Fruit fly (Drosophila melanogaster) whole organism, embryonic: ENCODE data around the gene Cyt-c-d.

Source experiments
- ATbp ChIP-seq: fragments of 200-800 bp; sonication (Bioruptor generic); optimal IDR thresholded peaks from 2 replicates; lab custom pipeline; 2017; ENCODE audit warnings: missing biosample characterization, mild to moderate bottlenecking, missing genetic modification characterization, missing genetic modification reagents
- Antp ChIP-seq: fragments of 200-800 bp; sonication (Bioruptor generic); optimal IDR thresholded peaks from 3 replicates; lab custom pipeline; 2016; ENCODE audit warnings: missing biosample characterization, missing genetic modification characterization
- Asciz ChIP-seq: fragments of 200-800 bp; sonication (Bioruptor generic); optimal IDR thresholded peaks from 2 replicates; lab custom pipeline; 2017; ENCODE audit warnings: missing biosample characterization, mild to moderate bottlenecking, missing genetic modification characterization, missing genetic modification reagents
- CG10979 ChIP-seq: fragments of 200-800 bp; sonication (Bioruptor generic); optimal IDR thresholded peaks from 2 replicates; lab custom pipeline; 2018; ENCODE audit warnings: missing biosample characterization, mild to moderate bottlenecking, missing genetic modification characterization, moderate library complexity
- CG11504 ChIP-seq: fragments of 200-800 bp; sonication (Bioruptor generic); optimal IDR thresholded peaks from 3 replicates; lab custom pipeline; 2019; ENCODE audit warnings: missing biosample characterization, mild to moderate bottlenecking, missing genetic modification characterization, moderate library complexity
- CG12071 ChIP-seq: fragments of 200-800 bp; sonication (Bioruptor generic); optimal IDR thresholded peaks from 3 replicates; lab custom pipeline; 2018; ENCODE audit warnings: missing biosample characterization, mild to moderate bottlenecking, missing genetic modification characterization
- CG12104 ChIP-seq: fragments of 200-800 bp; sonication (Bioruptor generic); optimal IDR thresholded peaks from 3 replicates; lab custom pipeline; 2016; ENCODE audit warnings: missing biosample characterization, missing genetic modification characterization
- CG1233 ChIP-seq: fragments of 200-800 bp; sonication (Bioruptor generic); optimal IDR thresholded peaks from 4 replicates; lab custom pipeline; 2018; ENCODE audit warnings: missing biosample characterization, mild to moderate bottlenecking, missing genetic modification characterization
- CG12659 ChIP-seq: fragments of 200-800 bp; sonication (Bioruptor generic); optimal IDR thresholded peaks from 3 replicates; lab custom pipeline; 2017; ENCODE audit warnings: mild to moderate bottlenecking, missing biosample characterization, missing genetic modification reagents, missing genetic modification characterization
- CG14710 ChIP-seq: fragments of 200-800 bp; sonication (Bioruptor generic); optimal IDR thresholded peaks from 3 replicates; lab custom pipeline; 2019; ENCODE audit warnings: missing biosample characterization, mild to moderate bottlenecking, missing genetic modification characterization, moderate library complexity
- CG14860 ChIP-seq: fragments of 200-800 bp; sonication (Bioruptor generic); IDR thresholded peaks from 3 replicates; pipeline ENCODE4 v1.3.6; 2022; ENCODE audit warnings: missing biosample characterization, missing genetic modification characterization; ENCODE audit not compliant: partially characterized antibody
- CG17361 ChIP-seq: fragments of 200-800 bp; sonication (Bioruptor generic); IDR thresholded peaks from 3 replicates; pipeline ENCODE4 v1.3.6; 2022; ENCODE audit warnings: missing biosample characterization, missing genetic modification characterization
- CG2199 ChIP-seq: fragments of 200-800 bp; sonication (Bioruptor generic); IDR thresholded peaks from 3 replicates; pipeline ENCODE4 v1.3.6; 2022; ENCODE audit warnings: missing biosample characterization, missing genetic modification characterization
- CG31224 ChIP-seq: fragments of 200-800 bp; sonication (Bioruptor generic); IDR thresholded peaks from 2 replicates; pipeline ENCODE4 v1.3.6; 2022; ENCODE audit warnings: missing biosample characterization, missing genetic modification characterization
- CG3407 ChIP-seq: fragments of 200-800 bp; sonication (Bioruptor generic); optimal IDR thresholded peaks from 2 replicates; lab custom pipeline; 2018; ENCODE audit warnings: missing biosample characterization, mild to moderate bottlenecking, missing genetic modification characterization
- CG3847 ChIP-seq: fragments of 200-800 bp; sonication (Bioruptor generic); IDR thresholded peaks from 2 replicates; pipeline ENCODE4 v1.3.6; 2022; ENCODE audit warnings: missing biosample characterization, missing genetic modification characterization
- CG4328 ChIP-seq: fragments of 200-800 bp; sonication (Bioruptor generic); optimal IDR thresholded peaks from 3 replicates; lab custom pipeline; 2017; ENCODE audit warnings: missing biosample characterization, missing genetic modification reagents, missing genetic modification characterization
- CG8089 ChIP-seq: fragments of 200-800 bp; sonication (Bioruptor generic); optimal IDR thresholded peaks from 3 replicates; lab custom pipeline; 2016; ENCODE audit warnings: missing biosample characterization, missing genetic modification characterization
- CG8388 ChIP-seq: fragments of 200-800 bp; sonication (Bioruptor generic); optimal IDR thresholded peaks from 2 replicates; lab custom pipeline; 2019; ENCODE audit warnings: missing biosample characterization, mild to moderate bottlenecking, missing genetic modification characterization, moderate library complexity
- Camta ChIP-seq: fragments of 200-800 bp; sonication (Bioruptor generic); optimal IDR thresholded peaks from 2 replicates; lab custom pipeline; 2016; ENCODE audit warnings: missing biosample characterization, missing genetic modification characterization
- Dip2 ChIP-seq: fragments of 200-800 bp; sonication (Bioruptor generic); IDR thresholded peaks from 2 replicates; pipeline ENCODE4 v1.3.6; 2022; ENCODE audit warnings: missing biosample characterization, missing genetic modification characterization
- Dref ChIP-seq: fragments of 200-800 bp; sonication (Bioruptor generic); IDR thresholded peaks from 2 replicates; pipeline ENCODE4 v1.3.6; 2022; ENCODE audit warnings: missing biosample characterization, missing genetic modification characterization
- E2f1 ChIP-seq: fragments of 200-800 bp; sonication (Bioruptor generic); IDR thresholded peaks from 2 replicates; pipeline ENCODE4 v1.3.6; 2022; ENCODE audit warnings: missing biosample characterization, missing genetic modification characterization
- Hr39 ChIP-seq: fragments of >200 bp; optimal IDR thresholded peaks from 2 replicates; lab custom pipeline; 2017
- Hsf ChIP-seq: fragments of 200-800 bp; sonication (Bioruptor generic); optimal IDR thresholded peaks from 3 replicates; lab custom pipeline; 2016; ENCODE audit warnings: missing biosample characterization, missing genetic modification characterization
- NFAT ChIP-seq: fragments of 200-800 bp; sonication (Bioruptor generic); IDR thresholded peaks from 2 replicates; pipeline ENCODE4 v1.3.6; 2022; ENCODE audit warnings: missing biosample characterization, missing genetic modification characterization
- NK7.1 ChIP-seq: fragments of 200-800 bp; sonication (Bioruptor generic); optimal IDR thresholded peaks from 3 replicates; lab custom pipeline; 2016; ENCODE audit warnings: missing biosample characterization, missing genetic modification characterization
- NfI ChIP-seq: fragments of 200-800 bp; sonication (Bioruptor generic); optimal IDR thresholded peaks from 3 replicates; lab custom pipeline; 2018; ENCODE audit warnings: missing biosample characterization, mild to moderate bottlenecking, missing genetic modification characterization, moderate library complexity
- Sin3A ChIP-seq: fragments of >200 bp; optimal IDR thresholded peaks from 2 replicates; lab custom pipeline; 2018
- Sry-δ ChIP-seq: fragments of 200-800 bp; sonication (Bioruptor generic); optimal IDR thresholded peaks from 2 replicates; lab custom pipeline; 2016; ENCODE audit warnings: missing biosample characterization, missing genetic modification characterization
- Trl ChIP-seq, 3 experiments: fragments of >200 bp in 2 of 3; fragments of 200-800 bp in 1 of 3; sonication (Bioruptor generic) in 1 of 3; optimal IDR thresholded peaks; 2 replicates in 1 of 3; 3 replicates in 2 of 3; lab custom pipeline; 2016 to 2017; ENCODE audit warnings: missing biosample characterization in 1 of 3, missing genetic modification characterization in 1 of 3
- ap ChIP-seq: fragments of 200-800 bp; sonication (Bioruptor generic); IDR thresholded peaks from 2 replicates; pipeline ENCODE4 v1.3.6; 2022; ENCODE audit warnings: missing biosample characterization, missing genetic modification characterization
- bowl ChIP-seq: fragments of 200-800 bp; sonication (Bioruptor generic); IDR thresholded peaks from 2 replicates; pipeline ENCODE4 v1.3.6; 2022; ENCODE audit warnings: missing biosample characterization, missing genetic modification characterization
- br ChIP-seq: fragments of >200 bp; optimal IDR thresholded peaks from 2 replicates; lab custom pipeline; 2017
- btn ChIP-seq: fragments of 200-800 bp; sonication (Bioruptor generic); optimal IDR thresholded peaks from 2 replicates; lab custom pipeline; 2016; ENCODE audit warnings: missing biosample characterization, missing genetic modification characterization
- chinmo ChIP-seq: fragments of 200-800 bp; sonication (Bioruptor generic); IDR thresholded peaks from 4 replicates; pipeline ENCODE4 v1.3.6; 2022; ENCODE audit warnings: missing biosample characterization, missing genetic modification characterization; ENCODE audit not compliant: partially characterized antibody
- ci ChIP-seq: fragments of 200-800 bp; sonication (Bioruptor generic); IDR thresholded peaks from 3 replicates; pipeline ENCODE4 v1.3.6; 2022; ENCODE audit warnings: missing biosample characterization, missing genetic modification characterization
- cwo ChIP-seq: fragments of 200-800 bp; sonication (Bioruptor generic); optimal IDR thresholded peaks from 3 replicates; lab custom pipeline; 2017; ENCODE audit warnings: missing biosample characterization, missing genetic modification characterization, mild to moderate bottlenecking, moderate library complexity, missing genetic modification reagents
- gce ChIP-seq: fragments of 200-800 bp; sonication (Bioruptor generic); IDR thresholded peaks from 3 replicates; pipeline ENCODE4 v1.3.6; 2022; ENCODE audit warnings: missing biosample characterization, missing genetic modification characterization
- klu ChIP-seq: fragments of 200-800 bp; sonication (Bioruptor generic); IDR thresholded peaks from 2 replicates; pipeline ENCODE4 v1.3.6; 2022; ENCODE audit warnings: missing biosample characterization, missing genetic modification characterization
- lilli ChIP-seq: fragments of 200-800 bp; sonication (Bioruptor generic); optimal IDR thresholded peaks from 3 replicates; lab custom pipeline; 2016; ENCODE audit warnings: missing biosample characterization, missing genetic modification characterization
- maf-S ChIP-seq: fragments of 200-800 bp; sonication (Bioruptor generic); optimal IDR thresholded peaks from 2 replicates; lab custom pipeline; 2016; ENCODE audit warnings: missing biosample characterization, missing genetic modification characterization
- nau ChIP-seq: fragments of 200-800 bp; sonication (Bioruptor generic); optimal IDR thresholded peaks from 3 replicates; lab custom pipeline; 2017; ENCODE audit warnings: missing biosample characterization, mild to moderate bottlenecking, missing genetic modification characterization, missing genetic modification reagents
- nmo ChIP-seq: fragments of 200-800 bp; sonication (Bioruptor generic); optimal IDR thresholded peaks from 2 replicates; lab custom pipeline; 2018; ENCODE audit warnings: missing biosample characterization, mild to moderate bottlenecking, missing genetic modification characterization, moderate library complexity
- peb ChIP-seq: fragments of 200-800 bp; sonication (Bioruptor generic); IDR thresholded peaks from 2 replicates; pipeline ENCODE4 v1.3.6; 2022; ENCODE audit warnings: missing biosample characterization, missing genetic modification characterization
- schlank ChIP-seq: fragments of 200-800 bp; sonication (Bioruptor generic); optimal IDR thresholded peaks from 2 replicates; lab custom pipeline; 2018; ENCODE audit warnings: missing biosample characterization, mild to moderate bottlenecking, missing genetic modification characterization
- sisA ChIP-seq: fragments of 200-800 bp; sonication (Bioruptor generic); IDR thresholded peaks from 2 replicates; pipeline ENCODE4 v1.3.6; 2022; ENCODE audit warnings: missing biosample characterization, missing genetic modification characterization
- slp2 ChIP-seq: fragments of 200-800 bp; sonication (Bioruptor generic); optimal IDR thresholded peaks from 2 replicates; lab custom pipeline; 2016; ENCODE audit warnings: missing biosample characterization, missing genetic modification characterization
- tll ChIP-seq, 2 experiments: fragments of 200-800 bp in 1 of 2; fragments of >200 bp in 1 of 2; sonication (Bioruptor generic) in 1 of 2; optimal IDR thresholded peaks; 2 replicates each; lab custom pipeline; 2017 to 2019; ENCODE audit warnings: missing biosample characterization in 2 of 2, missing genetic modification characterization in 2 of 2, mild to moderate bottlenecking in 1 of 2, moderate library complexity in 1 of 2
- unc-4 ChIP-seq: fragments of 200-800 bp; sonication (Bioruptor generic); IDR thresholded peaks from 2 replicates; pipeline ENCODE4 v1.3.6; 2022; ENCODE audit warnings: missing biosample characterization, missing genetic modification characterization; ENCODE audit not compliant: partially characterized antibody

Cyt-c-d gene

DNA sequence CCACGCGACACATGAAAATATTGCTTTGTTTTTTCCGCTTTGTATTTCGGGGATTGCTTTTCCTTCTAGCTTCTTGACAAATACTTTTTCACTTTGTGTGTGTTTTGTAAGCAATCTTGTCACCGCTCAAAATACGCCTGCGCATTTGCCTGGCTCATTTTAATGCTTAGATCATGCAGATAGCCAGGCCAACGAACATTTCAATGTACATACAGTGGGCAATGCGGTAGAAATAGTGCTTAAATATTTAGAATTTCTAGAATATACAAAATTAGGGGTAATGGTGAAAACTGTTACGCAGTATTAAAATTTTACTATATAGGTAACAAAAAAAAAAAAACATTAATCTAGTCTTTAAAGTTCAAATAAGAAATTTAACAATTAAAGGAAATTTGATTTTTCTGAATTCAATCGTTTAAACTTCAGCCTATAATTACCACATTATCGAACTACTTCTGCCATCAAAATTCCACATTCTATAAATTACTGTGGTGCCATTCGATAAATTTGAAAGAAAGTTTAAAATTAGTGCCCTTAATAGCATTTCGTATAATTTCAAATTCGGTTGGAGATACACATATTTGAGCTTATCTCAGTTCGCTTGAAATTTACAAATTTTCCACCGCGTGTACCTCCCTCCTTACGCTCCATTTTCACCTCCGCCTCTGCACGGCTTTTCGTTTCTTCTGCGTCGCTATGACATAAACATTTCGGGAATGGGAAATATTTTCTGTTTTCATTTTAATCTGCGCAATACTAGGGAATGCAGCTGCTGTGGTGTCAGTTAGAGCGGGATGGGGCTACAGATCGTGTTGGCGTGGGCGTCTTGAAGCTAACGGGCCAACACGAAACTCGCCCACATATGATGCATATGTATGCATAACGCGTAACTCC lies 8.6 kb upstream of the Cyt-c-d start (continued):
- no peak for TF ChIP-seq klu (GFP tag; lab: Robert Waterston, UW)
- no peak for TF ChIP-seq CG10979 (tag; lab: Kevin White, UChicago)
- TF ChIP-seq NfI: no peak
- TF ChIP-seq CG12659 (GFP tag; lab: Kevin White, UChicago): peak; percentile 24
- TF ChIP-seq ATbp (GFP tag; lab: Kevin White, UChicago): no peak
- TF ChIP-seq CG4328 (GFP tag; lab: Kevin White, UChicago): no peak
- no peak for TF ChIP-seq Sin3A (lab: Kevin White, UChicago)
- TF ChIP-seq unc-4 (GFP tag; lab: Robert Waterston, UW): no peak
- TF ChIP-seq CG12104 (GFP tag; lab: Kevin White, UChicago): no peak
- peak; percentile 40 for TF ChIP-seq Hsf
- TF ChIP-seq E2f1 (GFP tag; lab: Robert Waterston, UW): no peak
- no peak for TF ChIP-seq ap (GFP tag; lab: Robert Waterston, UW)
- TF ChIP-seq slp2 (GFP tag; lab: Kevin White, UChicago): no peak
- TF ChIP-seq Hr39 (lab: Kevin White, UChicago): no peak
- TF ChIP-seq cwo (GFP tag; lab: Kevin White, UChicago): no peak
- no peak for TF ChIP-seq NFAT (GFP tag; lab: Robert Waterston, UW)
- TF ChIP-seq CG12071 (GFP tag; lab: Kevin White, UChicago): no peak
- no peak for TF ChIP-seq br
- TF ChIP-seq CG17361: no peak
- no peak for TF ChIP-seq Asciz (GFP tag; lab: Kevin White, UChicago)
- no peak for TF ChIP-seq maf-S (GFP tag; lab: Kevin White, UChicago)
- no peak for TF ChIP-seq CG31224
- TF ChIP-seq schlank (tag; lab: Kevin White, UChicago): no peak
- peak; percentile 26 for TF ChIP-seq nmo (GFP tag; lab: Kevin White, UChicago)
- TF ChIP-seq peb (GFP tag; lab: Robert Waterston, UW): no peak
- TF ChIP-seq bowl: no peak
- TF ChIP-seq CG11504 (tag; lab: Kevin White, UChicago): peak; percentile 52
- TF ChIP-seq CG8388: peak; percentile 22
- no peak for TF ChIP-seq NK7.1 (GFP tag; lab: Kevin White, UChicago)
- TF ChIP-seq Sry-δ (GFP tag; lab: Kevin White, UChicago): no peak
- TF ChIP-seq CG3407 (GFP tag; lab: Kevin White, UChicago): no peak
- TF ChIP-seq nau: no peak
- TF ChIP-seq btn (GFP tag; lab: Kevin White, UChicago): no peak
- no peak for TF ChIP-seq CG8089
- 0 out of 2 replicates have a peak, but pooled peaks have one; percentile 12 for TF ChIP-seq CG3847
- TF ChIP-seq CG2199 (GFP tag; lab: Robert Waterston, UW): no peak
- TF ChIP-seq Dref (GFP tag; lab: Robert Waterston, UW): no peak
- TF ChIP-seq ci (GFP tag; lab: Robert Waterston, UW): peak; percentile 62; the same call in 1 of the 3 replicates
- TF ChIP-seq sisA: peak; percentile 22; the same call in 1 of the 2 replicates
- TF ChIP-seq Dip2 (GFP tag; lab: Robert Waterston, UW): no peak
- TF ChIP-seq chinmo (GFP tag; lab: Robert Waterston, UW): no peak
- TF ChIP-seq Trl (optimal IDR thresholded peaks at IDR 0.05; lab: Kevin White, UChicago): no peak
- no peak for TF ChIP-seq Trl (GFP tag; optimal IDR thresholded peaks at IDR 0.05; lab: Kevin White, UChicago)
- no peak for TF ChIP-seq CG1233 (GFP tag; lab: Kevin White, UChicago)
- TF ChIP-seq tll (GFP tag; optimal IDR thresholded peaks at IDR 0.05; lab: Kevin White, UChicago): no peak
- no peak for TF ChIP-seq CG14710 (tag; lab: Kevin White, UChicago)
- no peak for TF ChIP-seq gce (GFP tag; lab: Robert Waterston, UW)
- peak; percentile 7 for TF ChIP-seq Camta (GFP tag; lab: Kevin White, UChicago)
- no peak for TF ChIP-seq CG14860 (GFP tag; lab: Robert Waterston, UW)
- no peak for TF ChIP-seq Antp
- peak; percentile 24 for TF ChIP-seq lilli (GFP tag; lab: Kevin White, UChicago)
